Worm (Caenorhabditis elegans) whole organism, midembryonic: ENCODE results near the gene dnj-14.

Experiments
- cog-1 ChIP-seq: sonication (generic microtip); optimal IDR thresholded peaks from 2 replicates; lab custom pipeline; 2016; ENCODE audit warnings: missing genetic modification characterization, missing compliant biosample characterization
- flt-1 ChIP-seq: fragments of 200-800 bp; sonication (Bioruptor generic); IDR thresholded peaks from 2 replicates; pipeline ENCODE4 v1.3.6; 2022; ENCODE audit warnings: missing genetic modification characterization, missing compliant biosample characterization
- klf-2 ChIP-seq: fragments of 200-800 bp; sonication (Bioruptor generic); conservative IDR thresholded peaks from 2 replicates; pipeline ENCODE4 v1.3.6; 2022; ENCODE audit warnings: missing genetic modification reagents, missing genetic modification characterization, missing compliant biosample characterization
- med-1 ChIP-seq: sonication (generic microtip); optimal IDR thresholded peaks from 2 replicates; lab custom pipeline; 2017; ENCODE audit warnings: missing genetic modification characterization, mild to moderate bottlenecking, missing compliant biosample characterization, antibody characterized with exemption, missing genetic modification reagents; ENCODE audit not compliant: insufficient read depth
- ref-1 ChIP-seq: fragments of 200-800 bp; sonication (Bioruptor generic); conservative IDR thresholded peaks from 2 replicates; pipeline ENCODE4 v1.3.6; 2022; ENCODE audit warnings: missing genetic modification reagents, missing genetic modification characterization, missing compliant biosample characterization
- ztf-23 ChIP-seq: fragments of 200-800 bp; sonication (Bioruptor generic); IDR thresholded peaks from 2 replicates; pipeline ENCODE4 v1.3.6; 2022; ENCODE audit warnings: missing genetic modification reagents, missing genetic modification characterization, missing compliant biosample characterization
- ztf-29 ChIP-seq: fragments of 200-800 bp; sonication (Bioruptor generic); IDR thresholded peaks from 2 replicates; pipeline ENCODE4 v1.3.6; 2022; ENCODE audit warnings: missing genetic modification reagents, missing genetic modification characterization, missing compliant biosample characterization

ce11 chrX:4727388-4727787, 15.8 kb upstream of the dnj-14 start, which contains the start of gene acc-3:
- TF ChIP-seq med-1 (no peak), klf-2 (GFP tag; lab: Robert Waterston, UW) (no peak), ztf-23 (no peak), ref-1 (GFP tag; lab: Robert Waterston, UW) (no peak), ztf-29 (GFP tag; lab: Robert Waterston, UW) (no peak), flt-1 (GFP tag; lab: Robert Waterston, UW) (no peak), cog-1 (tag; lab: Kevin White, UChicago) (no peak)
